Worm (Caenorhabditis elegans): ENCODE results near the gene col-115.

ce11 chrIV:7976210-7976609 lies 12.3 kb upstream of the col-115 start, which contains the start of gene F57H12.6:
- no peak for TF ChIP-seq ztf-4 (tag; optimal IDR thresholded peaks at IDR 0.05)
- no peak for TF ChIP-seq ceh-82 (tag; optimal IDR thresholded peaks at IDR 0.05)
- no peak for TF ChIP-seq skn-1 (tag; optimal IDR thresholded peaks at IDR 0.05)
- no peak for TF ChIP-seq unc-86 (tag; optimal IDR thresholded peaks at IDR 0.05)
- TF ChIP-seq fos-1 (tag; optimal IDR thresholded peaks at IDR 0.05) = no peak
- no peak for TF ChIP-seq elt-2 (tag; optimal IDR thresholded peaks at IDR 0.05)
